Fruit fly (Drosophila melanogaster): ENCODE results near the gene Nufip.

Gene Nufip

dm6 chr3L:18758894-18759569 is 10.9 kb upstream of the Nufip start (continued):
- TF ChIP-seq bigmax (GFP tag; optimal IDR thresholded peaks at IDR 0.05) (no peak), CG11723 (GFP tag; optimal IDR thresholded peaks at IDR 0.05) (no peak), grn (GFP tag; optimal IDR thresholded peaks at IDR 0.05) (peak; percentile 10), crc (GFP tag; optimal IDR thresholded peaks at IDR 0.05) (no peak), ATbp (GFP tag; optimal IDR thresholded peaks at IDR 0.05) (no peak), CG8281 (tag; optimal IDR thresholded peaks at IDR 0.05) (peak; percentile 41), CG12155 (GFP tag; optimal IDR thresholded peaks at IDR 0.05) (peak; percentile 70), vfl (GFP tag; optimal IDR thresholded peaks at IDR 0.05) (no peak), Ets65A (GFP tag) (no peak), CG8924 (tag; optimal IDR thresholded peaks at IDR 0.05) (no peak), pnt (GFP tag; optimal IDR thresholded peaks at IDR 0.05) (no peak), CG6689 (GFP tag; IDR thresholded peaks at IDR 0.05) (0 out of 2 replicates have a peak, but pooled peaks have one; percentile 13), bsh (GFP tag; optimal IDR thresholded peaks at IDR 0.05) (peak in 1 of 2 experiments; percentile 3), CG9215 (GFP tag; IDR thresholded peaks at IDR 0.05) (no peak), CG17385 (GFP tag; optimal IDR thresholded peaks at IDR 0.05) (peak; percentile 21), Abd-B (GFP tag; optimal IDR thresholded peaks at IDR 0.05) (no peak), Fer1 (GFP tag; optimal IDR thresholded peaks at IDR 0.05) (peak; percentile 66), sr (GFP tag; IDR thresholded peaks at IDR 0.05) (peak; percentile 68; the same call in 2 of the 3 replicates), Rfx (GFP tag; IDR thresholded peaks at IDR 0.05) (no peak), Drgx (GFP tag; IDR thresholded peaks at IDR 0.05) (peak; percentile 69), kah (GFP tag; optimal IDR thresholded peaks at IDR 0.05) (peak; percentile 16), twi (tag; optimal IDR thresholded peaks at IDR 0.05) (peak; percentile 20), E2f1 (GFP tag; IDR thresholded peaks at IDR 0.05) (no peak), ttk (GFP tag; IDR thresholded peaks at IDR 0.05) (no peak), Opbp (GFP tag; IDR thresholded peaks at IDR 0.05; ENCODE audit: partially characterized antibody) (no peak), CG14014 (GFP tag; IDR thresholded peaks at IDR 0.05) (peak; percentile 24; the same call in 1 of the 2 replicates), chif (GFP tag; optimal IDR thresholded peaks at IDR 0.05) (no peak), peb (GFP tag; IDR thresholded peaks at IDR 0.05) (no peak), MESR4 (GFP tag; optimal IDR thresholded peaks at IDR 0.05) (no peak), Camta (GFP tag; optimal IDR thresholded peaks at IDR 0.05) (no peak), CG7786 (GFP tag; optimal IDR thresholded peaks at IDR 0.05) (no peak), Dek (tag; optimal IDR thresholded peaks at IDR 0.05) (no peak), shn (GFP tag; optimal IDR thresholded peaks at IDR 0.05) (no peak), CG18599 (GFP tag; optimal IDR thresholded peaks at IDR 0.05) (peak; percentile 3), nom (GFP tag; optimal IDR thresholded peaks at IDR 0.05) (no peak), CG1647 (GFP tag; optimal IDR thresholded peaks at IDR 0.05) (no peak), HmgD (GFP tag; optimal IDR thresholded peaks at IDR 0.05) (peak; percentile 32), gcm (GFP tag; optimal IDR thresholded peaks at IDR 0.05) (no peak), cas (GFP tag; IDR thresholded peaks at IDR 0.05) (no peak), seq (GFP tag; IDR thresholded peaks at IDR 0.05) (no peak; the same call in 1 of the 2 replicates), CG7556 (GFP tag; optimal IDR thresholded peaks at IDR 0.05) (no peak), toy (GFP tag; IDR thresholded peaks at IDR 0.05) (no peak), H2.0 (GFP tag; IDR thresholded peaks at IDR 0.05) (no peak), abd-A (tag; optimal IDR thresholded peaks at IDR 0.05) (peak; percentile 98), schlank (tag; optimal IDR thresholded peaks at IDR 0.05) (no peak), CG13123 (GFP tag; optimal IDR thresholded peaks at IDR 0.05) (no peak), Atf-2 (GFP tag; optimal IDR thresholded peaks at IDR 0.05) (no peak), inv (GFP tag; IDR thresholded peaks at IDR 0.05; ENCODE audit: partially characterized antibody) (no peak), CG11696 (GFP tag; IDR thresholded peaks at IDR 0.05) (no peak), D19A (tag; optimal IDR thresholded peaks at IDR 0.05) (no peak), CG17912 (GFP tag; optimal IDR thresholded peaks at IDR 0.05) (no peak)

Measured in whole organism, embryonic.